Worm (Caenorhabditis elegans) whole organism, L3 larva: Measurements from ENCODE around the gene Y54G2A.12.
A peak's percentile ranks its signal among the peaks of the same experiment; 100 is the strongest.

ENCODE experiments used
- ZK546.5 ChIP-seq: sonication (generic microtip); optimal IDR thresholded peaks from 2 replicates; lab custom pipeline; 2017; ENCODE audit warnings: missing biosample characterization, missing genetic modification characterization
- ama-1 ChIP-seq: fragments of 150-350 bp; optimal IDR thresholded peaks from 2 replicates; lab custom pipeline; 2018
- elt-2 ChIP-seq: sonication (generic microtip); optimal IDR thresholded peaks from 2 replicates; lab custom pipeline; 2016; ENCODE audit warnings: missing genetic modification reagents, mild to moderate bottlenecking, missing genetic modification characterization, missing compliant biosample characterization
- mdl-1 ChIP-seq: fragments of 150-350 bp; optimal IDR thresholded peaks from 2 replicates; lab custom pipeline; 2014; ENCODE audit warnings: missing biosample characterization, missing genetic modification characterization
- nfya-1 ChIP-seq: sonication (generic microtip); optimal IDR thresholded peaks from 2 replicates; lab custom pipeline; 2017; ENCODE audit warnings: missing genetic modification characterization, mild to moderate bottlenecking, missing compliant biosample characterization, antibody characterized with exemption, moderate library complexity; ENCODE audit not compliant: insufficient read depth
- nhr-12 ChIP-seq: fragments of 150-350 bp; optimal IDR thresholded peaks from 2 replicates; lab custom pipeline; 2014; ENCODE audit warnings: missing biosample characterization, missing genetic modification characterization
- nhr-76 ChIP-seq: fragments of 150-350 bp; sonication (generic microtip); optimal IDR thresholded peaks from 5 replicates; lab custom pipeline; 2014; ENCODE audit warnings: missing biosample characterization, missing genetic modification characterization
- nhr-77 ChIP-seq: fragments of 150-350 bp; optimal IDR thresholded peaks from 2 replicates; lab custom pipeline; 2014; ENCODE audit warnings: missing biosample characterization, missing genetic modification characterization
- tbx-2 ChIP-seq: sonication (generic microtip); optimal IDR thresholded peaks from 2 replicates; lab custom pipeline; 2016; ENCODE audit warnings: mild to moderate bottlenecking, missing genetic modification characterization, missing compliant biosample characterization
- unc-39 ChIP-seq: sonication (generic microtip); optimal IDR thresholded peaks from 4 replicates; lab custom pipeline; 2017; ENCODE audit warnings: missing biosample characterization, missing genetic modification characterization

DNA sequence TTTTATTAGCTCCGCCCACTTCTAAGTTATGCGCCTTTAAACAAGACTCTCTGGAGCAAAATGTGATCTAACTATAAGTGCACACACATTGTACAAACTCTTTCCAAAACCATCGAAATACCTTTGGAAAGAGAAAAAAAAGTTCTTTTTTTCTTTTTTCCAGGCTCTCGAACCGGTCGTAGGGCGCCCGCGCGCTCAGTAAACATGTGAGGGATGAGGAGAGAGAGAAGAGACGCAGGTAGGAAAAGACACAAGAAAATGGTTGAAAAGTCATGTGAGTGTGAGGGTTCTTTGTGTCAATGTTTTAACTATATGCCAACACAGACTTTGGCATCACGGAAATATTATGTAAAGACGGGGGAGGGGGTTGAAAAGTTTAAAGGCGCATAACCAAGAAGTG lies 8.1 kb downstream of the Y54G2A.12 start:
- TF ChIP-seq ama-1 (lab: Kevin White, UChicago) (peak; percentile 76), mdl-1 (tag; lab: Kevin White, UChicago) (peak; percentile 24), ZK546.5 (tag; lab: Kevin White, UChicago) (no peak), nhr-76 (tag; lab: Kevin White, UChicago) (no peak), unc-39 (no peak), nhr-12 (tag; lab: Kevin White, UChicago) (no peak), nhr-77 (tag; lab: Kevin White, UChicago) (no peak), nfya-1 (tag; lab: Kevin White, UChicago) (peak; percentile 75), elt-2 (tag; lab: Kevin White, UChicago) (peak; percentile 34), tbx-2 (tag; lab: Kevin White, UChicago) (no peak)
